Worm (Caenorhabditis elegans) whole organism, L1 larva: ENCODE results near the gene sox-2.
A peak's percentile ranks its signal among the peaks of the same experiment; 100 is the strongest.

Source experiments
- C04F5.9 ChIP-seq: sonication (generic microtip); optimal IDR thresholded peaks from 2 replicates; lab custom pipeline; 2016; ENCODE audit warnings: missing genetic modification characterization, missing compliant biosample characterization
- C16A3.4 ChIP-seq: fragments of 150-350 bp; optimal IDR thresholded peaks from 2 replicates; lab custom pipeline; 2014; ENCODE audit warnings: missing biosample characterization, missing genetic modification characterization
- Y116A8C.19 ChIP-seq: sonication (generic microtip); optimal IDR thresholded peaks from 2 replicates; lab custom pipeline; 2016; ENCODE audit warnings: missing compliant biosample characterization, missing genetic modification characterization, borderline replicate concordance
- aha-1 ChIP-seq: fragments of 150-350 bp; optimal IDR thresholded peaks from 2 replicates; lab custom pipeline; 2014; ENCODE audit warnings: missing biosample characterization, missing genetic modification characterization
- alr-1 ChIP-seq: fragments of 200-800 bp; sonication (Bioruptor generic); optimal IDR thresholded peaks from 2 replicates; lab custom pipeline; 2018; ENCODE audit warnings: borderline replicate concordance, mild to moderate bottlenecking, missing genetic modification characterization, missing compliant biosample characterization
- aly-2 ChIP-seq: fragments of 150-350 bp; optimal IDR thresholded peaks from 2 replicates; lab custom pipeline; 2014; ENCODE audit warnings: missing biosample characterization, missing genetic modification characterization
- ama-1 ChIP-seq: fragments of 150-350 bp; optimal IDR thresholded peaks from 2 replicates; lab custom pipeline; 2014
- ceh-8 ChIP-seq: fragments of 200-800 bp; sonication (Bioruptor generic); optimal IDR thresholded peaks from 2 replicates; lab custom pipeline; 2018; ENCODE audit warnings: mild to moderate bottlenecking, missing genetic modification characterization, moderate library complexity, missing compliant biosample characterization
- ceh-82 ChIP-seq, 3 experiments: fragments of 150-350 bp in 1 of 3; sonication (generic microtip) in 2 of 3; optimal IDR thresholded peaks; 2 replicates each; lab custom pipeline; 2014 to 2017; ENCODE audit warnings: missing biosample characterization in 3 of 3, missing genetic modification characterization in 3 of 3
- dpl-1 ChIP-seq, 3 experiments: fragments of 150-350 bp in 2 of 3; sonication (generic microtip) in 1 of 3; optimal IDR thresholded peaks; 2 replicates each; lab custom pipeline; 2014 to 2017; ENCODE audit warnings: missing biosample characterization in 3 of 3, missing genetic modification characterization in 3 of 3, missing genetic modification reagents in 3 of 3
- dsc-1 ChIP-seq: sonication (generic microtip); optimal IDR thresholded peaks from 2 replicates; lab custom pipeline; 2016; ENCODE audit warnings: mild to moderate bottlenecking, missing genetic modification characterization, missing compliant biosample characterization
- efl-1 ChIP-seq, 4 experiments: fragments of 150-350 bp; optimal IDR thresholded peaks in 3 of 4; peaks in 1 of 4; 1 replicate in 1 of 4; 2 replicates in 3 of 4; lab custom pipeline; 2014; ENCODE audit warnings: missing biosample characterization in 2 of 4, missing genetic modification characterization in 2 of 4, missing genetic modification reagents in 2 of 4
- egl-13 ChIP-seq: sonication (generic microtip); optimal IDR thresholded peaks from 2 replicates; lab custom pipeline; 2016; ENCODE audit warnings: missing genotype, missing genetic modification reagents, missing genetic modification characterization, missing compliant biosample characterization
- elt-2 ChIP-seq: sonication (generic microtip); optimal IDR thresholded peaks from 2 replicates; lab custom pipeline; 2016; ENCODE audit warnings: missing genetic modification characterization, mild to moderate bottlenecking, inconsistent platforms, missing compliant biosample characterization, missing genetic modification reagents
- elt-3 ChIP-seq, 6 experiments: fragments of 150-350 bp in 1 of 6; sonication (generic microtip); optimal IDR thresholded peaks; 2 replicates each; lab custom pipeline; 2017 to 2018; ENCODE audit warnings: missing biosample characterization in 6 of 6, missing genetic modification characterization in 6 of 6, inconsistent platforms in 1 of 6
- ets-5 ChIP-seq: fragments of 200-800 bp; sonication (Bioruptor generic); IDR thresholded peaks from 2 replicates; pipeline ENCODE4 v1.3.6; 2022; ENCODE audit warnings: missing genetic modification characterization, missing compliant biosample characterization
- fos-1 ChIP-seq: fragments of 150-350 bp; optimal IDR thresholded peaks from 2 replicates; lab custom pipeline; 2014; ENCODE audit warnings: missing biosample characterization, missing genetic modification characterization
- hlh-17 ChIP-seq: fragments of 200-800 bp; sonication (Bioruptor generic); optimal IDR thresholded peaks from 2 replicates; lab custom pipeline; 2018; ENCODE audit warnings: missing genetic modification characterization, mild to moderate bottlenecking, missing compliant biosample characterization, moderate library complexity, borderline replicate concordance
- isw-1 ChIP-seq: fragments of 200-800 bp; sonication (Bioruptor generic); IDR thresholded peaks from 2 replicates; pipeline ENCODE4 v1.3.6; 2022; ENCODE audit warnings: missing genetic modification characterization, missing compliant biosample characterization
- jun-1 ChIP-seq: fragments of 150-350 bp; optimal IDR thresholded peaks from 2 replicates; lab custom pipeline; 2014; ENCODE audit warnings: missing biosample characterization, missing genetic modification reagents, missing genetic modification characterization
- lin-14 ChIP-seq: fragments of 200-800 bp; sonication (Bioruptor generic); optimal IDR thresholded peaks from 2 replicates; lab custom pipeline; 2018; ENCODE audit warnings: mild to moderate bottlenecking, missing genetic modification characterization, moderate library complexity, missing compliant biosample characterization
- lin-39 ChIP-seq: fragments of 150-350 bp; optimal IDR thresholded peaks from 2 replicates; lab custom pipeline; 2014; ENCODE audit warnings: missing biosample characterization, missing genetic modification reagents, missing genetic modification characterization
- mab-9 ChIP-seq: fragments of 200-800 bp; sonication (Bioruptor generic); IDR thresholded peaks from 2 replicates; pipeline ENCODE4 v1.3.6; 2022; ENCODE audit warnings: missing genetic modification reagents, missing genetic modification characterization, missing compliant biosample characterization
- mef-2 ChIP-seq: fragments of 150-350 bp; optimal IDR thresholded peaks from 2 replicates; lab custom pipeline; 2014; ENCODE audit warnings: missing biosample characterization, missing genetic modification characterization
- nhr-12 ChIP-seq: sonication (generic microtip); optimal IDR thresholded peaks from 2 replicates; lab custom pipeline; 2017; ENCODE audit warnings: missing biosample characterization, missing genetic modification characterization
- nhr-76 ChIP-seq: sonication (generic microtip); optimal IDR thresholded peaks from 2 replicates; lab custom pipeline; 2017; ENCODE audit warnings: missing biosample characterization, missing genetic modification characterization
- nhr-84 ChIP-seq: sonication (generic microtip); optimal IDR thresholded peaks from 2 replicates; lab custom pipeline; 2017; ENCODE audit warnings: missing biosample characterization, missing genetic modification characterization
- nhr-90 ChIP-seq: sonication (generic microtip); optimal IDR thresholded peaks from 2 replicates; lab custom pipeline; 2016; ENCODE audit warnings: mild to moderate bottlenecking, missing genetic modification characterization, missing compliant biosample characterization; ENCODE audit not compliant: poor library complexity
- pqm-1 ChIP-seq: sonication (generic microtip); optimal IDR thresholded peaks from 3 replicates; lab custom pipeline; 2017; ENCODE audit warnings: missing biosample characterization, missing genetic modification characterization
- snpc-4 ChIP-seq: fragments of 150-350 bp; optimal IDR thresholded peaks from 2 replicates; lab custom pipeline; 2014; ENCODE audit warnings: missing biosample characterization, missing genetic modification characterization
- sox-4 ChIP-seq: sonication (generic microtip); optimal IDR thresholded peaks from 2 replicates; lab custom pipeline; 2016; ENCODE audit warnings: missing genetic modification characterization, missing compliant biosample characterization
- sptf-1 ChIP-seq: fragments of 150-350 bp; optimal IDR thresholded peaks from 2 replicates; lab custom pipeline; 2014; ENCODE audit warnings: missing biosample characterization, missing genetic modification characterization
- swsn-7 ChIP-seq: sonication (generic microtip); optimal IDR thresholded peaks from 2 replicates; lab custom pipeline; 2016; ENCODE audit warnings: missing genetic modification characterization, missing compliant biosample characterization
- tbx-2 ChIP-seq: sonication (generic microtip); optimal IDR thresholded peaks from 2 replicates; lab custom pipeline; 2016; ENCODE audit warnings: missing genetic modification characterization, missing compliant biosample characterization
- tlp-1 ChIP-seq: fragments of 150-350 bp; optimal IDR thresholded peaks from 2 replicates; lab custom pipeline; 2014; ENCODE audit warnings: missing biosample characterization, missing genetic modification characterization
- unc-130 ChIP-seq: fragments of 150-350 bp; optimal IDR thresholded peaks from 2 replicates; lab custom pipeline; 2017; ENCODE audit warnings: missing biosample characterization, missing genetic modification characterization, inconsistent platforms
- unc-86 ChIP-seq: sonication (generic microtip); optimal IDR thresholded peaks from 2 replicates; lab custom pipeline; 2016; ENCODE audit warnings: missing genetic modification characterization, missing compliant biosample characterization
- zag-1 ChIP-seq: fragments of 150-350 bp; optimal IDR thresholded peaks from 2 replicates; lab custom pipeline; 2014; ENCODE audit warnings: missing biosample characterization, missing genetic modification characterization
- zip-4 ChIP-seq: fragments of 200-800 bp; sonication (Bioruptor generic); optimal IDR thresholded peaks from 2 replicates; lab custom pipeline; 2018; ENCODE audit warnings: mild to moderate bottlenecking, missing genetic modification characterization, moderate library complexity, missing compliant biosample characterization
- ztf-11 ChIP-seq, 2 experiments: sonication (generic microtip); optimal IDR thresholded peaks; 2 replicates each; lab custom pipeline; 2016 to 2017; ENCODE audit warnings: missing genetic modification characterization in 2 of 2, missing biosample characterization in 1 of 2, missing compliant biosample characterization in 1 of 2

Gene sox-2

DNA sequence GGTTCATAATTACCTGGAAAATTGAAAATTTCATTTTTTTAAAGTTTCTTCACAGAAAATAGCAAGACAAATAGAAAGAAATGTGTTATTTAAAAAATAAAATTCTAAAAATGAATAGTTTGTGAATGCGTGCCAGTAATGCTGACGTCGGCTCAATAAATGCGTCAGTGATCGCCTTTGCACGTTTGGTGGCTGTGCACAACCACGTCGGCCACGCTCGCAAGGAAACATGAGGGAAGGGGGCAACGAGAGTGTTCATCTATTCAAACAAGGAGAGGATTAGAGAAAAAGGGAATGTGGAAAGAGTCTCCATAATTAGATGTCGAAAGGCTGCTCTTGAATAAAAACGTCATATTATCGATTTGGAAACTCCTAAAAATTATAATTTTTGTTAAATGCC, 37.4 kb upstream of the sox-2 start, which contains the start of gene uggt-1 (continued):
- TF ChIP-seq aly-2 (no peak), jun-1 (tag; lab: Kevin White, UChicago) (peak; percentile 85), dsc-1 (tag; lab: Kevin White, UChicago) (peak; percentile 92), ets-5 (no peak), C16A3.4 (peak; percentile 90), zip-4 (GFP tag; lab: Kevin White, UChicago) (peak; percentile 75), dpl-1 (GFP tag; optimal IDR thresholded peaks at IDR 0.05; lab: Kevin White, UChicago) (peak; percentile 70 to 76 (median 75)), mef-2 (tag; lab: Kevin White, UChicago) (peak; percentile 67), unc-86 (tag; lab: Kevin White, UChicago) (peak; percentile 95), elt-3 (tag; optimal IDR thresholded peaks at IDR 0.05; lab: Kevin White, UChicago) (peak in 2 of 6 experiments; percentile 31 to 37), egl-13 (tag; lab: Kevin White, UChicago) (peak; percentile 91), tbx-2 (tag; lab: Kevin White, UChicago) (peak; percentile 93), fos-1 (tag; lab: Kevin White, UChicago) (peak; percentile 81), hlh-17 (no peak), tlp-1 (no peak), nhr-12 (tag; lab: Kevin White, UChicago) (no peak), unc-130 (tag; lab: Kevin White, UChicago) (peak; percentile 82), ztf-11 (tag; optimal IDR thresholded peaks at IDR 0.05; lab: Kevin White, UChicago) (peak in 1 of 2 experiments; percentile 83), aha-1 (peak; percentile 78), ceh-82 (tag; optimal IDR thresholded peaks at IDR 0.05; lab: Kevin White, UChicago) (peak; percentile 85 to 91 (median 89)), zag-1 (peak; percentile 38), alr-1 (tag; lab: Kevin White, UChicago) (no peak), elt-2 (tag; lab: Kevin White, UChicago) (peak; percentile 61), nhr-90 (tag; lab: Kevin White, UChicago) (peak; percentile 88), snpc-4 (tag; lab: Kevin White, UChicago) (peak; percentile 76), mab-9 (GFP tag; lab: Robert Waterston, UW) (peak; percentile 66), nhr-76 (tag; lab: Kevin White, UChicago) (no peak), nhr-84 (tag; lab: Kevin White, UChicago) (no peak), lin-39 (tag; lab: Kevin White, UChicago) (peak; percentile 61), C04F5.9 (tag; lab: Kevin White, UChicago) (peak; percentile 44), sox-4 (tag; lab: Kevin White, UChicago) (peak; percentile 83)

DNA sequence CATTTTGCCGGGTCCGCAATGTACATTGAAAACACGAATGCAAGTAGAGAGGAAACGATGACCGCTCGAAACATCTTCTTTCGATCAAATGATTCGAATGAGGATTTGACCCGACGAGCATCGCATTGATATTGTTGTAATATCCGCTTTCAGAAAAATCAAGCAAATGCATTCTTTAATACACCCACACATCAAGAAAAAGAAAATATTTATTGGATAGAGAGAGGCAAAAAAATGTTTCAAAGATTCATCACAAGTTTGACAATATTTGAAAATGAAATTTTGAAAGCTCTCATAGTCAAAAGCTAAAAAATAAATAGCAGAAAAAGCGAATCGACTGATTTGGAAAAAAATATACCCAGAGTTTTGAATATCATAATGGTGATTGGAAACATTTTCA, 32.0 kb upstream of the sox-2 start, which contains the start of gene try-14:
Gene try-14 (minus strand): TSS at position 101 of the 400 bp plus-strand sequence.
- TF ChIP-seq mef-2 (tag; lab: Kevin White, UChicago) (no peak), dsc-1 (tag; lab: Kevin White, UChicago) (no peak)

DNA sequence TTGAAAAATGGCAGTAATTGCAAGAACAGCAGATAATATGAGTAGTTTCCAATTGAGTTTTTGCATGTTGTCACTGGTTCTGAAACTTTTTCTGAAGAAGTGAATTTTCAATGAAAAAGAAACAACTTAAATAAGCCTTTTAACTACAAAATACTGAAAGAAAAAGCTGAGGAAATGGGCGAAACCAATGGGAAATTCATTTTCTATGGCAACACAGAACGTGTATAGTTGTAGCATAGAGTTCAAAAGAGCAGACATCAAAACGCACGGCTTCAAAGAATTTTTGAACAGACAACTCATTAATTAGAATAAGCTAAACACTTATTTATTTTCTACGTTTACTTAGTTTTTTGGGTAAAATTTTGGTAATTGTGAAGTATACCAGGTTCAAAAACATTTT, 29.5 kb upstream of the sox-2 start, which contains the start of gene F48E3.2:
Gene F48E3.2 (minus strand): TSS at position 101 of the 400 bp plus-strand sequence.
- TF ChIP-seq isw-1 (GFP tag; lab: Robert Waterston, UW) (no peak), pqm-1 (tag; lab: Kevin White, UChicago) (no peak), sptf-1 (tag; lab: Kevin White, UChicago) (no peak), Y116A8C.19 (tag; lab: Kevin White, UChicago) (no peak), efl-1 (optimal IDR thresholded peaks at IDR 0.05; lab: Kevin White, UChicago) (no peak), efl-1 (GFP tag; optimal IDR thresholded peaks at IDR 0.05 in 1 of 2; lab: Kevin White, UChicago) (peak in 1 of 2 experiments; percentile 27)

DNA sequence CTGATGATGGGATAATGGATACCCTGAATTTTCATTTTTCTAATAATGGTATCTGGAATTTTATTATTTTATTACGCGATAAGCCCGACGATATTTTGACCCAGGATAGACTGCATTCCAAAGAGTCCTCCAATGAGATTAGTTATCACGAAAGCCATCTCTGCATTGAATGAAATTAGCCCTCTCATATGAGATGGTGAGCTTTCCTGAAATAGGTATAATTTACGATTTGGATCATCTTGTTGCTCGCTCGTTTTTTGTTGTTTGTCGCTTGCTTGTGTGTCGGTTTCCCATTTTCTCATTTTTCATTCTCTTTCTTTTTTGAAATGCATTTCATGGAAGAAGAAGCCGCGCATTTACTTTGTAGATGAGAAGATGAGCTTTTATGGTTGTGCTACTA, 28.0 kb upstream of the sox-2 start:
- TF ChIP-seq lin-14 (GFP tag; lab: Kevin White, UChicago) (peak; percentile 58), swsn-7 (tag; lab: Kevin White, UChicago) (no peak), ceh-8 (GFP tag; lab: Kevin White, UChicago) (no peak), elt-2 (tag; lab: Kevin White, UChicago) (no peak), ama-1 (no peak), sptf-1 (tag; lab: Kevin White, UChicago) (no peak)
